Worm (Caenorhabditis elegans) whole organism, L4 larva: ENCODE results near the gene T26E4.2.
"Not testable (repeated sequence)": the region's sequence is repeated elsewhere in the genome, so short reads cannot be mapped to it uniquely, and the experiment has no call there.

Experiments used
- Y5F2A.4 ChIP-seq: fragments of 200-800 bp; sonication (Bioruptor generic); optimal IDR thresholded peaks from 2 replicates; lab custom pipeline; 2018; ENCODE audit warnings: mild to moderate bottlenecking, missing genetic modification characterization, missing compliant biosample characterization
- ZK546.5 ChIP-seq, 2 experiments: sonication (generic microtip); optimal IDR thresholded peaks; 2 replicates each; lab custom pipeline; 2017; ENCODE audit warnings: missing biosample characterization in 2 of 2, missing genetic modification characterization in 2 of 2
- ama-1 ChIP-seq: fragments of 150-350 bp; optimal IDR thresholded peaks from 2 replicates; lab custom pipeline; 2014; ENCODE audit warnings: inconsistent platforms, mixed read lengths
- ceh-62 ChIP-seq: sonication (generic microtip); optimal IDR thresholded peaks from 2 replicates; lab custom pipeline; 2017; ENCODE audit warnings: missing biosample characterization, missing genetic modification characterization
- fkh-10 ChIP-seq: fragments of 150-350 bp; optimal IDR thresholded peaks from 2 replicates; lab custom pipeline; 2014; ENCODE audit warnings: missing biosample characterization, missing genetic modification reagents, missing genetic modification characterization
- nhr-76 ChIP-seq: fragments of 150-350 bp; optimal IDR thresholded peaks from 2 replicates; lab custom pipeline; 2014; ENCODE audit warnings: missing biosample characterization, missing genetic modification characterization
- nhr-77 ChIP-seq: fragments of 150-350 bp; optimal IDR thresholded peaks from 2 replicates; lab custom pipeline; 2014; ENCODE audit warnings: missing biosample characterization, missing genetic modification characterization
- unc-130 ChIP-seq: sonication (generic microtip); optimal IDR thresholded peaks from 2 replicates; lab custom pipeline; 2016; ENCODE audit warnings: missing genetic modification reagents, missing genetic modification characterization, missing compliant biosample characterization
- unc-39 ChIP-seq: sonication (generic microtip); optimal IDR thresholded peaks from 2 replicates; lab custom pipeline; 2017; ENCODE audit warnings: missing biosample characterization, missing genetic modification characterization

DNA sequence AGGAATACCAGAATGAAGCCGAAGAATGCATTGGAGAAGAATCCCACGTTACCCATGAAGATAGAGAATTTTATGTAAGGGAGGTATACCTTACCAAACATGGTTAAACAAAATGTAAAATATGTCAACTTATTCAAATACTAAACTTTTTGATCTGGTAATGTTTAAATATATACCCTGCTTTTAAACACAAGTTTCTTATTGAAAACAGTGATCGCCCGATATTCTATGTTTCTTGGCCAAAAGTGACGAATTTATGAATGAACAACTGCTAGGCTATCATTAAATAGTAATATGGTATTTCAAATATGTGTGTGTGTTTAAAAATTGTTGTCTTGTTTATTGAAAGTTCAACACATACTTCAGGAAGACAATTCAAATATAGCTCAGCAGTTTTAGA, 32.8 kb upstream of the T26E4.2 start, which contains the start of gene T23D5.8:
- TF ChIP-seq fkh-10; ama-1 (lab: Kevin White, UChicago); unc-39 (tag; lab: Kevin White, UChicago); ZK546.5 (tag; optimal IDR thresholded peaks at IDR 0.05; lab: Kevin White, UChicago); Y5F2A.4 (GFP tag; lab: Kevin White, UChicago); nhr-77 (tag; lab: Kevin White, UChicago); unc-130 (GFP tag; lab: Kevin White, UChicago); ceh-62 (tag; lab: Kevin White, UChicago); nhr-76 (tag; lab: Kevin White, UChicago): not testable (repeated sequence)
